Fruit fly (Drosophila melanogaster) Kc167 (cell line): Measurements from ENCODE around the gene robl22E.

Experiments used
- h ChIP-seq: fragments of >200 bp; optimal IDR thresholded peaks from 3 replicates; lab custom pipeline; 2018; ENCODE audit warnings: missing external identifiers
- insv ChIP-seq: fragments of >200 bp; optimal IDR thresholded peaks from 3 replicates; lab custom pipeline; 2018; ENCODE audit warnings: missing external identifiers

DNA sequence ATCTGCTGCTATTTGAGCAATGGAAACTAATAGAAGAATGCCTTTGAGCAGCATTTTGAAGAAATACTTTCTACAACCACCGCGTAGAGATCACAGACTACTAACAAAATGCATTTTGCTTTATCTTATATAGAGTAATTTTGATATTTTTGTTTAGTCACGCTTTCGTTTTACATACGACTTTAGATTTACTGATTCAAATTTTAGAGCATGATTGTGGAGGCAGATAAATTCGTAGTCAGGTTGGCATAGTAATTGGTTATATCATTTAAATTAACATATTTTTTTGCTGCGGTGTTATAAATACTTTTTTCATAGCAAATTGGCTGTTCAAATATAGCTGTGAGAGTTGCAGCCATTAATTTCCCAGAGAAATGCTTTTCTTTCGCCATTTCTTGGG, 21.5 kb downstream of the robl22E start, which contains the start of gene CG17242:
- TF ChIP-seq h (lab: Kevin White, UChicago) (no peak), insv (lab: Kevin White, UChicago) (no peak)
